Worm (Caenorhabditis elegans): ENCODE results near the gene srd-48.
A peak's percentile ranks its signal among the peaks of the same experiment; 100 is the strongest.

Gene srd-48

ce11 chrX:12326424-12326823, 9.5 kb upstream of the srd-48 start, which contains the start of gene srd-41:
TSS of gene srd-41 (plus strand) at chrX:12326724.
- no peak for TF ChIP-seq ama-1 (optimal IDR thresholded peaks at IDR 0.05)
- TF ChIP-seq pqm-1 (tag; optimal IDR thresholded peaks at IDR 0.05) = no peak
- TF ChIP-seq unc-3 (GFP tag; conservative IDR thresholded peaks at IDR 0.05) = no peak
- TF ChIP-seq unc-3 (tag; optimal IDR thresholded peaks at IDR 0.05) = no peak
- no peak for TF ChIP-seq eyg-1 (tag; optimal IDR thresholded peaks at IDR 0.05)
- TF ChIP-seq mec-3 (tag; optimal IDR thresholded peaks at IDR 0.05; ENCODE audit: borderline replicate concordance) = no peak
- TF ChIP-seq ceh-6 (GFP tag; optimal IDR thresholded peaks at IDR 0.05) = no peak
- TF ChIP-seq pha-4 (tag; optimal IDR thresholded peaks at IDR 0.05) = no peak
- TF ChIP-seq dve-1 (tag; optimal IDR thresholded peaks at IDR 0.05) = no peak
- TF ChIP-seq ceh-30 (tag; optimal IDR thresholded peaks at IDR 0.05) = no peak
- no peak for TF ChIP-seq ceh-24 (tag; optimal IDR thresholded peaks at IDR 0.05)
- TF ChIP-seq npax-4 (tag; optimal IDR thresholded peaks at IDR 0.05) = no peak
- TF ChIP-seq tbx-2 (tag; optimal IDR thresholded peaks at IDR 0.05) = no peak
- no peak for TF ChIP-seq che-1 (tag; optimal IDR thresholded peaks at IDR 0.05)
- TF ChIP-seq ceh-45 (GFP tag; IDR thresholded peaks at IDR 0.05) = no peak
- TF ChIP-seq elt-2 (tag; optimal IDR thresholded peaks at IDR 0.05) = no peak
- TF ChIP-seq ceh-2 (tag; optimal IDR thresholded peaks at IDR 0.05) = no peak
- no peak for TF ChIP-seq sox-2 (GFP tag; IDR thresholded peaks at IDR 0.05)
- no peak for TF ChIP-seq ttx-3 (tag; optimal IDR thresholded peaks at IDR 0.05)

ce11 chrX:12328676-12329075, 7.2 kb upstream of the srd-48 start, which contains the start of gene srd-45:
TSS of gene srd-45 (plus strand) at chrX:12328976.
- TF ChIP-seq ahr-1 (tag; optimal IDR thresholded peaks at IDR 0.05) = no peak
- no peak for TF ChIP-seq fax-1 (tag; optimal IDR thresholded peaks at IDR 0.05)
- TF ChIP-seq ceh-30 (tag; optimal IDR thresholded peaks at IDR 0.05) = no peak

- no peak for TF ChIP-seq K09A11.1 (tag; optimal IDR thresholded peaks at IDR 0.05; ENCODE audit: insufficient read depth)
- no peak for TF ChIP-seq ama-1 (optimal IDR thresholded peaks at IDR 0.05)
- TF ChIP-seq gmeb-2 (tag; optimal IDR thresholded peaks at IDR 0.05) = no peak
- TF ChIP-seq dve-1 (tag; optimal IDR thresholded peaks at IDR 0.05) = no peak
- TF ChIP-seq unc-55 (GFP tag; optimal IDR thresholded peaks at IDR 0.05) = no peak
- no peak for TF ChIP-seq che-1 (tag; optimal IDR thresholded peaks at IDR 0.05)
- TF ChIP-seq ref-2 (tag; optimal IDR thresholded peaks at IDR 0.05) = no peak
Measured at ce11 chrX:12331795-12332194, 4.1 kb upstream of the srd-48 start, which contains the start of gene srd-46. TSS of gene srd-46 (plus strand) at chrX:12332095.

ce11 chrX:12333479-12333878, 2.4 kb upstream of the srd-48 start, which contains the start of gene srd-47:
TSS of gene srd-47 (plus strand) at chrX:12333642.
- TF ChIP-seq tbx-7 (tag; optimal IDR thresholded peaks at IDR 0.05) (no peak), rnt-1 (tag; optimal IDR thresholded peaks at IDR 0.05) (no peak), nhr-232 (tag; optimal IDR thresholded peaks at IDR 0.05) (no peak), pros-1 (tag; optimal IDR thresholded peaks at IDR 0.05) (no peak), ceh-30 (tag; optimal IDR thresholded peaks at IDR 0.05) (no peak), ahr-1 (tag; optimal IDR thresholded peaks at IDR 0.05) (no peak), ceh-2 (tag; optimal IDR thresholded peaks at IDR 0.05) (no peak), sox-2 (GFP tag; IDR thresholded peaks at IDR 0.05) (no peak), pha-4 (tag; optimal IDR thresholded peaks at IDR 0.05) (no peak), gmeb-2 (tag; optimal IDR thresholded peaks at IDR 0.05) (no peak), C08G9.2 (tag; optimal IDR thresholded peaks at IDR 0.05) (no peak), elt-4 (tag; optimal IDR thresholded peaks at IDR 0.05) (no peak), pha-2 (tag; optimal IDR thresholded peaks at IDR 0.05) (no peak), madf-2 (tag; optimal IDR thresholded peaks at IDR 0.05) (no peak), ets-4 (tag; optimal IDR thresholded peaks at IDR 0.05) (no peak), mec-3 (tag; optimal IDR thresholded peaks at IDR 0.05; ENCODE audit: borderline replicate concordance) (no peak)

ce11 chrX:12337846-12338490, 2.1 kb downstream of the srd-48 start, which contains the start of gene srd-44:
TSS of gene srd-44 (plus strand) at chrX:12338440.
- TF ChIP-seq ztf-16 (tag; optimal IDR thresholded peaks at IDR 0.05) (no peak), pha-2 (tag; optimal IDR thresholded peaks at IDR 0.05) (no peak), ttx-3 (tag; optimal IDR thresholded peaks at IDR 0.05) (peak; percentile 23), K09A11.1 (tag; optimal IDR thresholded peaks at IDR 0.05; ENCODE audit: insufficient read depth) (no peak), C08G9.2 (tag; optimal IDR thresholded peaks at IDR 0.05) (no peak), ceh-2 (tag; optimal IDR thresholded peaks at IDR 0.05) (no peak), elt-4 (tag; optimal IDR thresholded peaks at IDR 0.05) (no peak), hlh-30 (tag; optimal IDR thresholded peaks at IDR 0.05; ENCODE audit: insufficient read depth) (no peak), lin-11 (tag; optimal IDR thresholded peaks at IDR 0.05) (no peak), unc-86 (tag; optimal IDR thresholded peaks at IDR 0.05) (no peak), sdc-2 (tag; optimal IDR thresholded peaks at IDR 0.05) (peak; percentile 9), tbx-7 (tag; optimal IDR thresholded peaks at IDR 0.05) (no peak), hlh-15 (tag; optimal IDR thresholded peaks at IDR 0.05) (no peak), pat-9 (tag; optimal IDR thresholded peaks at IDR 0.05) (no peak), fkh-6 (tag; optimal IDR thresholded peaks at IDR 0.05) (no peak), elt-2 (tag; optimal IDR thresholded peaks at IDR 0.05) (peak; percentile 27), ceh-30 (tag; optimal IDR thresholded peaks at IDR 0.05) (no peak), ref-2 (tag; optimal IDR thresholded peaks at IDR 0.05) (no peak), Y22D7AL.16 (tag; optimal IDR thresholded peaks at IDR 0.05) (no peak)

All from whole organism, late embryonic.